Fruit fly (Drosophila melanogaster) whole organism, prepupa: ENCODE results near the gene Spec2.

Experiments
- Blimp-1 ChIP-seq: fragments of 200-800 bp; sonication (Bioruptor generic); optimal IDR thresholded peaks from 3 replicates; lab custom pipeline; 2017; ENCODE audit warnings: missing biosample characterization, missing genetic modification characterization, mild to moderate bottlenecking, moderate library complexity, missing genetic modification reagents
- CG10631 ChIP-seq: fragments of 200-800 bp; sonication (Bioruptor generic); optimal IDR thresholded peaks from 2 replicates; lab custom pipeline; 2016; ENCODE audit warnings: missing biosample characterization, missing genetic modification characterization
- CG11294 ChIP-seq: fragments of 200-800 bp; sonication (Bioruptor generic); IDR thresholded peaks from 2 replicates; pipeline ENCODE4 v1.3.6; 2022; ENCODE audit warnings: missing biosample characterization, missing genetic modification characterization
- CG11762 ChIP-seq: fragments of 200-800 bp; sonication (Bioruptor generic); optimal IDR thresholded peaks from 3 replicates; lab custom pipeline; 2016; ENCODE audit warnings: missing biosample characterization, missing genetic modification characterization; ENCODE audit not compliant: insufficient read depth
- CG1621 ChIP-seq: fragments of 200-800 bp; sonication (Bioruptor generic); optimal IDR thresholded peaks from 3 replicates; lab custom pipeline; 2018; ENCODE audit warnings: missing biosample characterization, mild to moderate bottlenecking, missing genetic modification characterization
- CG16779 ChIP-seq: fragments of 200-800 bp; sonication (Bioruptor generic); optimal IDR thresholded peaks from 3 replicates; lab custom pipeline; 2017; ENCODE audit warnings: missing biosample characterization, mild to moderate bottlenecking, missing genetic modification characterization
- CG3032 ChIP-seq: fragments of 200-800 bp; optimal IDR thresholded peaks from 2 replicates; lab custom pipeline; 2019; ENCODE audit warnings: missing biosample characterization, mild to moderate bottlenecking, missing genetic modification characterization, moderate library complexity
- CG31627 ChIP-seq: fragments of 200-800 bp; sonication (Bioruptor generic); optimal IDR thresholded peaks from 3 replicates; lab custom pipeline; 2016; ENCODE audit warnings: missing biosample characterization, missing genetic modification characterization
- CG32006 ChIP-seq: fragments of 200-800 bp; sonication (Bioruptor generic); optimal IDR thresholded peaks from 3 replicates; lab custom pipeline; 2017; ENCODE audit warnings: missing biosample characterization, mild to moderate bottlenecking, missing genetic modification characterization
- CG3919 ChIP-seq: fragments of 200-800 bp; sonication (Bioruptor generic); optimal IDR thresholded peaks from 3 replicates; lab custom pipeline; 2016; ENCODE audit warnings: missing biosample characterization, missing genetic modification characterization
- CG6276 ChIP-seq: fragments of 200-800 bp; sonication (Bioruptor generic); optimal IDR thresholded peaks from 2 replicates; lab custom pipeline; 2017; ENCODE audit warnings: missing biosample characterization, mild to moderate bottlenecking, missing genetic modification characterization
- CG6808 ChIP-seq: fragments of 200-800 bp; sonication (Bioruptor generic); optimal IDR thresholded peaks from 3 replicates; lab custom pipeline; 2017; ENCODE audit warnings: missing biosample characterization, missing genetic modification characterization, mild to moderate bottlenecking, moderate library complexity, missing genetic modification reagents
- CG8119 ChIP-seq: fragments of 200-800 bp; sonication (Bioruptor generic); IDR thresholded peaks from 3 replicates; pipeline ENCODE4 v1.3.6; 2022; ENCODE audit warnings: missing biosample characterization, missing genetic modification characterization
- CG8319 ChIP-seq: fragments of 200-800 bp; sonication (Bioruptor generic); optimal IDR thresholded peaks from 3 replicates; lab custom pipeline; 2016; ENCODE audit warnings: missing biosample characterization, missing genetic modification characterization
- CG8632 ChIP-seq: fragments of 200-800 bp; sonication (Bioruptor generic); optimal IDR thresholded peaks from 3 replicates; lab custom pipeline; 2016; ENCODE audit warnings: missing biosample characterization, missing genetic modification characterization
- CG9139 ChIP-seq: fragments of 200-800 bp; sonication (Bioruptor generic); optimal IDR thresholded peaks from 3 replicates; lab custom pipeline; 2017; ENCODE audit warnings: missing biosample characterization, mild to moderate bottlenecking, missing genetic modification characterization
- Eip78C ChIP-seq: fragments of 200-800 bp; sonication (Bioruptor generic); peaks from one replicate; lab custom pipeline; 2016; ENCODE audit warnings: missing biosample characterization, missing genetic modification characterization
- Eip93F ChIP-seq: fragments of 200-800 bp; sonication (Bioruptor generic); optimal IDR thresholded peaks from 2 replicates; lab custom pipeline; 2016; ENCODE audit warnings: missing biosample characterization, mild to moderate bottlenecking, missing genetic modification characterization
- Ets21C ChIP-seq: fragments of 200-800 bp; sonication (Bioruptor generic); optimal IDR thresholded peaks from 3 replicates; lab custom pipeline; 2016; ENCODE audit warnings: missing biosample characterization, missing genetic modification characterization
- Ets96B ChIP-seq: fragments of 200-800 bp; optimal IDR thresholded peaks from 2 replicates; lab custom pipeline; 2019; ENCODE audit warnings: missing biosample characterization, mild to moderate bottlenecking, missing genetic modification characterization, moderate library complexity
- Gug ChIP-seq: fragments of 200-800 bp; sonication (Bioruptor generic); IDR thresholded peaks from 2 replicates; pipeline ENCODE4 v1.3.6; 2022; ENCODE audit warnings: missing biosample characterization, missing genetic modification characterization
- Hr38 ChIP-seq: sonication (Bioruptor generic); optimal IDR thresholded peaks from 2 replicates; lab custom pipeline; 2016; ENCODE audit warnings: missing biosample characterization, missing genetic modification characterization
- Hr39 ChIP-seq: fragments of 200-800 bp; sonication (Bioruptor generic); optimal IDR thresholded peaks from 2 replicates; lab custom pipeline; 2016; ENCODE audit warnings: missing biosample characterization, missing genetic modification characterization
- Hr4 ChIP-seq: fragments of 200-800 bp; sonication (Bioruptor generic); optimal IDR thresholded peaks from 3 replicates; lab custom pipeline; 2016; ENCODE audit warnings: missing biosample characterization, missing genetic modification characterization
- Lpt ChIP-seq: fragments of 200-800 bp; sonication (Bioruptor generic); optimal IDR thresholded peaks from 3 replicates; lab custom pipeline; 2016; ENCODE audit warnings: missing biosample characterization, missing genetic modification characterization
- Met ChIP-seq: fragments of 200-800 bp; sonication (Bioruptor generic); optimal IDR thresholded peaks from 3 replicates; lab custom pipeline; 2016; ENCODE audit warnings: missing biosample characterization, missing genetic modification characterization
- Sox102F ChIP-seq: fragments of 200-800 bp; sonication (Bioruptor generic); optimal IDR thresholded peaks from 2 replicates; lab custom pipeline; 2016; ENCODE audit warnings: missing biosample characterization, mild to moderate bottlenecking, missing genetic modification characterization
- Sox14 ChIP-seq: fragments of 200-800 bp; sonication (Bioruptor generic); optimal IDR thresholded peaks from 3 replicates; lab custom pipeline; 2016; ENCODE audit warnings: missing biosample characterization, missing genetic modification characterization
- Sox15 ChIP-seq: fragments of 200-800 bp; sonication (Bioruptor generic); optimal IDR thresholded peaks from 3 replicates; lab custom pipeline; 2016; ENCODE audit warnings: missing biosample characterization, missing genetic modification characterization
- acj6 ChIP-seq: fragments of 200-800 bp; sonication (Bioruptor generic); optimal IDR thresholded peaks from 3 replicates; lab custom pipeline; 2016; ENCODE audit warnings: missing biosample characterization, missing genetic modification characterization
- cyc ChIP-seq: fragments of 200-800 bp; sonication (Bioruptor generic); optimal IDR thresholded peaks from 3 replicates; lab custom pipeline; 2016; ENCODE audit warnings: missing biosample characterization, missing genetic modification characterization
- dac ChIP-seq: fragments of 200-800 bp; sonication (Bioruptor generic); optimal IDR thresholded peaks from 2 replicates; lab custom pipeline; 2017; ENCODE audit warnings: missing biosample characterization, mild to moderate bottlenecking, missing genetic modification characterization
- dsx ChIP-seq: fragments of 200-800 bp; optimal IDR thresholded peaks from 3 replicates; lab custom pipeline; 2019; ENCODE audit warnings: missing biosample characterization, mild to moderate bottlenecking, missing genetic modification characterization, moderate library complexity; ENCODE audit not compliant: poor library complexity, severe bottlenecking
- eg ChIP-seq: fragments of 200-800 bp; sonication (Bioruptor generic); IDR thresholded peaks from 3 replicates; pipeline ENCODE4 v1.3.6; 2022; ENCODE audit warnings: missing biosample characterization, missing genetic modification characterization
- esn ChIP-seq: fragments of 200-800 bp; sonication (Bioruptor generic); optimal IDR thresholded peaks from 2 replicates; lab custom pipeline; 2016; ENCODE audit warnings: missing biosample characterization, mild to moderate bottlenecking, missing genetic modification characterization, moderate library complexity
- fd59A ChIP-seq: fragments of 200-800 bp; sonication (Bioruptor generic); optimal IDR thresholded peaks from 2 replicates; lab custom pipeline; 2017; ENCODE audit warnings: missing biosample characterization, mild to moderate bottlenecking, missing genetic modification characterization, missing genetic modification reagents
- fkh ChIP-seq: fragments of 200-800 bp; sonication (Bioruptor generic); optimal IDR thresholded peaks from 3 replicates; lab custom pipeline; 2017; ENCODE audit warnings: missing biosample characterization, mild to moderate bottlenecking, missing genetic modification characterization, moderate library complexity
- pdm3 ChIP-seq: fragments of 200-800 bp; sonication (Bioruptor generic); optimal IDR thresholded peaks from 3 replicates; lab custom pipeline; 2016; ENCODE audit warnings: missing biosample characterization, missing genetic modification characterization
- spab ChIP-seq: fragments of 200-800 bp; sonication (Bioruptor generic); optimal IDR thresholded peaks from 2 replicates; lab custom pipeline; 2017; ENCODE audit warnings: missing biosample characterization, mild to moderate bottlenecking, missing genetic modification characterization, missing genetic modification reagents
- svp ChIP-seq: fragments of 200-800 bp; sonication (Bioruptor generic); peaks from one replicate; lab custom pipeline; 2016; ENCODE audit warnings: missing biosample characterization, missing genetic modification characterization

Spec2 gene

dm6 chr3R:5670660-5671264 lies 46.8 kb upstream of the Spec2 start (continued):
- TF ChIP-seq CG6276 (GFP tag; lab: Kevin White, UChicago) (no peak), Met (GFP tag; lab: Kevin White, UChicago) (no peak), CG8119 (GFP tag; lab: Robert Waterston, UW) (no peak), Hr39 (no peak), Hr4 (peak; percentile 30), cyc (peak; percentile 2), CG31627 (peak; percentile 2), CG6808 (GFP tag; lab: Kevin White, UChicago) (peak; percentile 54), Hr38 (GFP tag; lab: Kevin White, UChicago) (no peak), Eip93F (no peak), CG11294 (GFP tag; lab: Robert Waterston, UW) (no peak), pdm3 (GFP tag; lab: Kevin White, UChicago) (peak; percentile 11), Gug (GFP tag; lab: Robert Waterston, UW) (no peak), fkh (GFP tag; lab: Kevin White, UChicago) (peak; percentile 27), dac (GFP tag; lab: Kevin White, UChicago) (no peak), Lpt (no peak), CG8319 (GFP tag; lab: Kevin White, UChicago) (no peak), fd59A (GFP tag; lab: Kevin White, UChicago) (no peak), CG32006 (peak; percentile 3), CG16779 (tag; lab: Kevin White, UChicago) (peak; percentile 25), Sox15 (GFP tag; lab: Kevin White, UChicago) (no peak), CG11762 (GFP tag; lab: Kevin White, UChicago) (no peak), CG3919 (GFP tag; lab: Kevin White, UChicago) (peak; percentile 1), Ets21C (GFP tag; lab: Kevin White, UChicago) (no peak), CG9139 (GFP tag; lab: Kevin White, UChicago) (peak; percentile 25), Blimp-1 (GFP tag; lab: Kevin White, UChicago) (no peak), svp (no peak), Sox102F (no peak), CG10631 (GFP tag; lab: Kevin White, UChicago) (no peak), Sox14 (peak; percentile 67), eg (GFP tag; lab: Robert Waterston, UW) (no peak), spab (GFP tag; lab: Kevin White, UChicago) (peak; percentile 7), acj6 (GFP tag; lab: Kevin White, UChicago) (no peak), CG8632 (GFP tag; lab: Kevin White, UChicago) (no peak), CG1621 (peak; percentile 46), esn (GFP tag; lab: Kevin White, UChicago) (peak; percentile 41)

- peak; percentile 13 for TF ChIP-seq Eip78C (GFP tag; lab: Kevin White, UChicago)
- no peak for TF ChIP-seq Lpt
- no peak for TF ChIP-seq CG8632 (GFP tag; lab: Kevin White, UChicago)
- no peak for TF ChIP-seq Sox14
- no peak for TF ChIP-seq Hr4
- no peak for TF ChIP-seq spab (GFP tag; lab: Kevin White, UChicago)
- TF ChIP-seq dac (GFP tag; lab: Kevin White, UChicago), result no peak
- peak; percentile 35 for TF ChIP-seq fkh (GFP tag; lab: Kevin White, UChicago)
- TF ChIP-seq CG8319 (GFP tag; lab: Kevin White, UChicago), result no peak
- no peak for TF ChIP-seq Ets96B (tag; lab: Kevin White, UChicago)
- no peak for TF ChIP-seq CG3032 (tag; lab: Kevin White, UChicago)
- no peak for TF ChIP-seq dsx (GFP tag; lab: Kevin White, UChicago)
Measured at dm6 chr3R:5669740-5670659, 46.1 kb upstream of the Spec2 start.
